Worm (Caenorhabditis elegans) whole organism, L2 larva: ENCODE measurements around the gene C11G10.1.

Experiments
- C34F6.9 ChIP-seq: fragments of 150-350 bp; optimal IDR thresholded peaks from 2 replicates; lab custom pipeline; 2014; ENCODE audit warnings: missing biosample characterization, missing genetic modification characterization
- F13H6.1 ChIP-seq: sonication (generic microtip); optimal IDR thresholded peaks from 2 replicates; lab custom pipeline; 2016; ENCODE audit warnings: missing genetic modification characterization, missing compliant biosample characterization
- R02D3.7 ChIP-seq: fragments of 150-350 bp; optimal IDR thresholded peaks from 2 replicates; lab custom pipeline; 2014; ENCODE audit warnings: missing biosample characterization, missing genetic modification characterization
- ZK546.5 ChIP-seq: sonication (generic microtip); optimal IDR thresholded peaks from 2 replicates; lab custom pipeline; 2017; ENCODE audit warnings: missing biosample characterization, missing genetic modification characterization
- aly-2 ChIP-seq: fragments of 150-350 bp; optimal IDR thresholded peaks from 2 replicates; lab custom pipeline; 2014; ENCODE audit warnings: missing biosample characterization, missing genetic modification characterization
- blmp-1 ChIP-seq: sonication (generic microtip); optimal IDR thresholded peaks from 2 replicates; lab custom pipeline; 2017; ENCODE audit warnings: missing genetic modification characterization, mild to moderate bottlenecking, missing compliant biosample characterization, antibody characterized with exemption, moderate library complexity; ENCODE audit not compliant: insufficient read depth
- ceh-16 ChIP-seq: fragments of 150-350 bp; optimal IDR thresholded peaks from 2 replicates; lab custom pipeline; 2014; ENCODE audit warnings: missing biosample characterization, missing genetic modification characterization
- crh-2 ChIP-seq: sonication (generic microtip); optimal IDR thresholded peaks from 2 replicates; lab custom pipeline; 2017; ENCODE audit warnings: missing biosample characterization, missing genetic modification characterization
- dmd-4 ChIP-seq: sonication (generic microtip); optimal IDR thresholded peaks from 2 replicates; lab custom pipeline; 2017; ENCODE audit warnings: missing biosample characterization, missing genetic modification characterization
- elt-1 ChIP-seq: fragments of 150-350 bp; optimal IDR thresholded peaks from 2 replicates; lab custom pipeline; 2014; ENCODE audit warnings: missing biosample characterization, missing genetic modification characterization
- fos-1 ChIP-seq: fragments of 150-350 bp; optimal IDR thresholded peaks from 2 replicates; lab custom pipeline; 2014; ENCODE audit warnings: missing biosample characterization, missing genetic modification characterization
- gmeb-1 ChIP-seq: fragments of 150-350 bp; optimal IDR thresholded peaks from 2 replicates; lab custom pipeline; 2014; ENCODE audit warnings: missing biosample characterization, missing genetic modification characterization
- lin-11 ChIP-seq: fragments of 150-350 bp; sonication (generic microtip); optimal IDR thresholded peaks from 2 replicates; lab custom pipeline; 2014; ENCODE audit warnings: missing biosample characterization, missing genetic modification characterization, inconsistent platforms, mixed read lengths
- lin-13 ChIP-seq: fragments of 150-350 bp; optimal IDR thresholded peaks from 2 replicates; lab custom pipeline; 2014; ENCODE audit warnings: missing biosample characterization, missing genetic modification reagents, missing genetic modification characterization
- lsy-2 ChIP-seq, 2 experiments: fragments of 150-350 bp in 1 of 2; sonication (generic microtip) in 1 of 2; optimal IDR thresholded peaks; 2 replicates each; lab custom pipeline; 2014 to 2017; ENCODE audit warnings: missing biosample characterization in 2 of 2, missing genetic modification characterization in 2 of 2
- mab-5 ChIP-seq: fragments of 150-350 bp; optimal IDR thresholded peaks from 2 replicates; lab custom pipeline; 2014; ENCODE audit warnings: missing biosample characterization, missing genetic modification characterization
- mdl-1 ChIP-seq, 2 experiments: fragments of 150-350 bp in 1 of 2; sonication (generic microtip) in 1 of 2; optimal IDR thresholded peaks; 2 replicates each; lab custom pipeline; 2017; ENCODE audit warnings: missing biosample characterization in 2 of 2, missing genetic modification characterization in 2 of 2
- nhr-10 ChIP-seq: sonication (generic microtip); optimal IDR thresholded peaks from 2 replicates; lab custom pipeline; 2017; ENCODE audit warnings: missing biosample characterization, missing genetic modification characterization
- nhr-21 ChIP-seq: fragments of 150-350 bp; optimal IDR thresholded peaks from 2 replicates; lab custom pipeline; 2014; ENCODE audit warnings: missing biosample characterization, missing genetic modification characterization
- nhr-23 ChIP-seq: fragments of 150-350 bp; optimal IDR thresholded peaks from 2 replicates; lab custom pipeline; 2014; ENCODE audit warnings: missing biosample characterization, missing genetic modification reagents, missing genetic modification characterization
- nhr-237 ChIP-seq: fragments of 150-350 bp; optimal IDR thresholded peaks from 2 replicates; lab custom pipeline; 2014; ENCODE audit warnings: missing biosample characterization, missing genetic modification characterization
- nhr-25 ChIP-seq: fragments of 150-350 bp; sonication (generic microtip); optimal IDR thresholded peaks from 3 replicates; lab custom pipeline; 2014; ENCODE audit warnings: missing biosample characterization, missing genetic modification characterization
- nhr-6 ChIP-seq: fragments of 150-350 bp; optimal IDR thresholded peaks from 2 replicates; lab custom pipeline; 2014; ENCODE audit warnings: missing biosample characterization, missing genetic modification characterization
- nhr-77 ChIP-seq: fragments of 150-350 bp; optimal IDR thresholded peaks from 2 replicates; lab custom pipeline; 2014; ENCODE audit warnings: missing biosample characterization, missing genetic modification characterization
- sem-4 ChIP-seq: fragments of 150-350 bp; optimal IDR thresholded peaks from 2 replicates; lab custom pipeline; 2014; ENCODE audit warnings: missing biosample characterization, missing genetic modification reagents, missing genetic modification characterization
- snpc-4 ChIP-seq: fragments of 150-350 bp; optimal IDR thresholded peaks from 2 replicates; lab custom pipeline; 2014; ENCODE audit warnings: missing biosample characterization, missing genetic modification characterization
- unc-39 ChIP-seq: fragments of 150-350 bp; optimal IDR thresholded peaks from 2 replicates; lab custom pipeline; 2014; ENCODE audit warnings: missing biosample characterization, missing genetic modification characterization
- unc-55 ChIP-seq: fragments of 150-350 bp; sonication (generic microtip); optimal IDR thresholded peaks from 3 replicates; lab custom pipeline; 2014; ENCODE audit warnings: missing biosample characterization, missing genetic modification reagents, missing genetic modification characterization
- unc-62 ChIP-seq: fragments of 150-350 bp; optimal IDR thresholded peaks from 2 replicates; lab custom pipeline; 2014; ENCODE audit warnings: missing biosample characterization, missing genetic modification reagents, missing genetic modification characterization
- zag-1 ChIP-seq: fragments of 150-350 bp; optimal IDR thresholded peaks from 2 replicates; lab custom pipeline; 2014; ENCODE audit warnings: missing biosample characterization, missing genetic modification characterization
- ztf-1 ChIP-seq: fragments of 200-800 bp; sonication (Bioruptor generic); conservative IDR thresholded peaks from 2 replicates; pipeline ENCODE4 v1.3.6; 2022; ENCODE audit warnings: missing genetic modification characterization, missing compliant biosample characterization
- ztf-11 ChIP-seq: sonication (generic microtip); optimal IDR thresholded peaks from 2 replicates; lab custom pipeline; 2017; ENCODE audit warnings: missing biosample characterization, missing genetic modification characterization
- ztf-4 ChIP-seq: fragments of 150-350 bp; optimal IDR thresholded peaks from 2 replicates; lab custom pipeline; 2014; ENCODE audit warnings: missing biosample characterization, missing genetic modification characterization

Gene C11G10.1

ce11 chrX:15160923-15161322 lies 2.4 kb upstream of the C11G10.1 start:
- TF ChIP-seq fos-1 (tag; lab: Kevin White, UChicago) = no peak
- no peak for TF ChIP-seq lin-11
- TF ChIP-seq ztf-11 (tag; lab: Kevin White, UChicago) = no peak
- TF ChIP-seq mdl-1 (tag; optimal IDR thresholded peaks at IDR 0.05; lab: Kevin White, UChicago) = no peak
- no peak for TF ChIP-seq nhr-23
- peak; percentile 70 for TF ChIP-seq nhr-25

- TF ChIP-seq F13H6.1 (tag; lab: Kevin White, UChicago) (no peak), ztf-11 (tag; lab: Kevin White, UChicago) (no peak), ceh-16 (tag; lab: Kevin White, UChicago) (no peak), snpc-4 (tag; lab: Kevin White, UChicago) (peak; percentile 76)
These were observed 813 bp upstream of the C11G10.1 start for ce11 chrX:15159362-15159761.

- TF ChIP-seq R02D3.7 = no peak
- TF ChIP-seq nhr-21 (tag; lab: Kevin White, UChicago) = no peak
- no peak for TF ChIP-seq nhr-237 (tag; lab: Kevin White, UChicago)
- TF ChIP-seq ztf-4 = no peak
- no peak for TF ChIP-seq blmp-1 (tag; lab: Kevin White, UChicago)
- no peak for TF ChIP-seq crh-2
- no peak for TF ChIP-seq sem-4
- no peak for TF ChIP-seq aly-2 (tag; lab: Kevin White, UChicago)
- no peak for TF ChIP-seq ztf-1 (GFP tag; lab: Robert Waterston, UW)
- no peak for TF ChIP-seq unc-55 (GFP tag; lab: Kevin White, UChicago)
- TF ChIP-seq C34F6.9 = no peak
- TF ChIP-seq nhr-10 = no peak
- TF ChIP-seq unc-62 (GFP tag; lab: Kevin White, UChicago) = no peak
- TF ChIP-seq elt-1 = no peak
- no peak for TF ChIP-seq zag-1 (tag; lab: Kevin White, UChicago)
- TF ChIP-seq, all 48 proteins: peak for 0
These were observed 695 bp downstream of the C11G10.1 start for ce11 chrX:15157854-15158253.

ce11 chrX:15155054-15155453 lies 3.5 kb downstream of the C11G10.1 start:
- TF ChIP-seq nhr-237 (tag; lab: Kevin White, UChicago) (no peak), unc-39 (no peak), ZK546.5 (tag; lab: Kevin White, UChicago) (no peak), dmd-4 (tag; lab: Kevin White, UChicago) (no peak), nhr-10 (no peak), zag-1 (tag; lab: Kevin White, UChicago) (no peak), sem-4 (no peak), gmeb-1 (tag; lab: Kevin White, UChicago) (no peak), nhr-21 (tag; lab: Kevin White, UChicago) (no peak), aly-2 (tag; lab: Kevin White, UChicago) (no peak), nhr-77 (no peak), nhr-6 (tag; lab: Kevin White, UChicago) (no peak), lin-13 (no peak)
- TF ChIP-seq, all 48 proteins: peak for 0

ce11 chrX:15148831-15149230 lies 9.7 kb downstream of the C11G10.1 start:
- TF ChIP-seq ZK546.5 (tag; lab: Kevin White, UChicago) = no peak
- peak; percentile 58 for TF ChIP-seq mab-5 (tag; lab: Kevin White, UChicago)

ce11 chrX:15148389-15148788 lies 10.2 kb downstream of the C11G10.1 start:
- TF ChIP-seq lsy-2 (tag; optimal IDR thresholded peaks at IDR 0.05; lab: Kevin White, UChicago) (no peak), F13H6.1 (tag; lab: Kevin White, UChicago) (no peak), aly-2 (tag; lab: Kevin White, UChicago) (no peak)

- TF ChIP-seq nhr-6 (tag; lab: Kevin White, UChicago) (no peak), dmd-4 (tag; lab: Kevin White, UChicago) (no peak), ztf-4 (no peak), fos-1 (tag; lab: Kevin White, UChicago) (no peak), ZK546.5 (tag; lab: Kevin White, UChicago) (no peak), nhr-77 (no peak)
These were observed 10.9 kb downstream of the C11G10.1 start, which contains the start of gene unc-7 for ce11 chrX:15147640-15148039. unc-7 (minus strand) TSS chrX:15147740.
